Worm (Caenorhabditis elegans) whole organism, L1 larva: ENCODE measurements around the gene smrc-1.

Source experiments
- C34B4.2 ChIP-seq: sonication (generic microtip); optimal IDR thresholded peaks from 2 replicates; lab custom pipeline; 2017; ENCODE audit warnings: mild to moderate bottlenecking, missing genetic modification characterization, missing compliant biosample characterization
- Y116A8C.19 ChIP-seq: sonication (generic microtip); optimal IDR thresholded peaks from 2 replicates; lab custom pipeline; 2016; ENCODE audit warnings: missing compliant biosample characterization, missing genetic modification characterization, borderline replicate concordance
- aha-1 ChIP-seq: fragments of 150-350 bp; optimal IDR thresholded peaks from 2 replicates; lab custom pipeline; 2014; ENCODE audit warnings: missing biosample characterization, missing genetic modification characterization
- alr-1 ChIP-seq: fragments of 200-800 bp; sonication (Bioruptor generic); optimal IDR thresholded peaks from 2 replicates; lab custom pipeline; 2018; ENCODE audit warnings: borderline replicate concordance, mild to moderate bottlenecking, missing genetic modification characterization, missing compliant biosample characterization
- aly-2 ChIP-seq: fragments of 150-350 bp; optimal IDR thresholded peaks from 2 replicates; lab custom pipeline; 2014; ENCODE audit warnings: missing biosample characterization, missing genetic modification characterization
- blmp-1 ChIP-seq: fragments of 150-350 bp; optimal IDR thresholded peaks from 2 replicates; lab custom pipeline; 2014; ENCODE audit warnings: missing biosample characterization, missing genetic modification characterization
- ceh-63 ChIP-seq: fragments of 200-800 bp; sonication (Bioruptor generic); optimal IDR thresholded peaks from 2 replicates; lab custom pipeline; 2018; ENCODE audit warnings: mild to moderate bottlenecking, missing genetic modification characterization, missing compliant biosample characterization
- ceh-82 ChIP-seq, 3 experiments: fragments of 150-350 bp in 1 of 3; sonication (generic microtip) in 2 of 3; optimal IDR thresholded peaks; 2 replicates each; lab custom pipeline; 2014 to 2017; ENCODE audit warnings: missing biosample characterization in 3 of 3, missing genetic modification characterization in 3 of 3
- ceh-88 ChIP-seq: fragments of 200-800 bp; sonication (Bioruptor generic); IDR thresholded peaks from 2 replicates; pipeline ENCODE4 v1.3.6; 2022; ENCODE audit warnings: missing genetic modification characterization, missing compliant biosample characterization
- ceh-90 ChIP-seq: sonication (generic microtip); optimal IDR thresholded peaks from 2 replicates; lab custom pipeline; 2016; ENCODE audit warnings: missing genetic modification characterization, missing compliant biosample characterization
- ces-1 ChIP-seq: fragments of 150-350 bp; optimal IDR thresholded peaks from 2 replicates; lab custom pipeline; 2014; ENCODE audit warnings: missing biosample characterization, missing genetic modification reagents, missing genetic modification characterization
- efl-3 ChIP-seq: fragments of 200-800 bp; sonication (Bioruptor generic); optimal IDR thresholded peaks from 2 replicates; lab custom pipeline; 2018; ENCODE audit warnings: mild to moderate bottlenecking, missing genetic modification characterization, missing compliant biosample characterization
- elt-3 ChIP-seq, 6 experiments: fragments of 150-350 bp in 1 of 6; sonication (generic microtip); optimal IDR thresholded peaks; 2 replicates each; lab custom pipeline; 2017 to 2018; ENCODE audit warnings: missing biosample characterization in 6 of 6, missing genetic modification characterization in 6 of 6, inconsistent platforms in 1 of 6
- fkh-8 ChIP-seq: sonication (generic microtip); optimal IDR thresholded peaks from 2 replicates; lab custom pipeline; 2016; ENCODE audit warnings: mild to moderate bottlenecking, missing genetic modification characterization, missing compliant biosample characterization
- fos-1 ChIP-seq: fragments of 150-350 bp; optimal IDR thresholded peaks from 2 replicates; lab custom pipeline; 2014; ENCODE audit warnings: missing biosample characterization, missing genetic modification characterization
- hpl-2 ChIP-seq: fragments of 150-350 bp; optimal IDR thresholded peaks from 2 replicates; lab custom pipeline; 2014; ENCODE audit warnings: missing biosample characterization, missing genetic modification reagents, missing genetic modification characterization
- lin-14 ChIP-seq: fragments of 200-800 bp; sonication (Bioruptor generic); optimal IDR thresholded peaks from 2 replicates; lab custom pipeline; 2018; ENCODE audit warnings: mild to moderate bottlenecking, missing genetic modification characterization, moderate library complexity, missing compliant biosample characterization
- lin-15B ChIP-seq: fragments of 150-350 bp; sonication (generic microtip); optimal IDR thresholded peaks from 3 replicates; lab custom pipeline; 2014; ENCODE audit warnings: missing biosample characterization, missing genetic modification characterization
- lin-39 ChIP-seq: fragments of 150-350 bp; optimal IDR thresholded peaks from 2 replicates; lab custom pipeline; 2014; ENCODE audit warnings: missing biosample characterization, missing genetic modification reagents, missing genetic modification characterization
- lsy-2 ChIP-seq, 2 experiments: fragments of 150-350 bp; optimal IDR thresholded peaks; 2 replicates each; lab custom pipeline; 2014; ENCODE audit warnings: missing biosample characterization in 2 of 2, missing genetic modification characterization in 2 of 2
- mab-9 ChIP-seq: fragments of 200-800 bp; sonication (Bioruptor generic); IDR thresholded peaks from 2 replicates; pipeline ENCODE4 v1.3.6; 2022; ENCODE audit warnings: missing genetic modification reagents, missing genetic modification characterization, missing compliant biosample characterization
- mef-2 ChIP-seq: fragments of 150-350 bp; optimal IDR thresholded peaks from 2 replicates; lab custom pipeline; 2014; ENCODE audit warnings: missing biosample characterization, missing genetic modification characterization
- mep-1 ChIP-seq: fragments of 150-350 bp; optimal IDR thresholded peaks from 2 replicates; lab custom pipeline; 2014; ENCODE audit warnings: missing biosample characterization, missing genetic modification characterization
- nhr-19 ChIP-seq: fragments of 200-800 bp; sonication (Bioruptor generic); conservative IDR thresholded peaks from 2 replicates; pipeline ENCODE4 v1.3.6; 2022; ENCODE audit warnings: missing genetic modification characterization, missing compliant biosample characterization
- nhr-28 ChIP-seq: fragments of 150-350 bp; optimal IDR thresholded peaks from 2 replicates; lab custom pipeline; 2014; ENCODE audit warnings: missing biosample characterization, missing genetic modification characterization
- nhr-77 ChIP-seq: fragments of 150-350 bp; optimal IDR thresholded peaks from 2 replicates; lab custom pipeline; 2014; ENCODE audit warnings: missing biosample characterization, missing genetic modification characterization
- nhr-84 ChIP-seq: sonication (generic microtip); optimal IDR thresholded peaks from 2 replicates; lab custom pipeline; 2017; ENCODE audit warnings: missing biosample characterization, missing genetic modification characterization
- pax-3 ChIP-seq: fragments of 200-800 bp; sonication (Bioruptor generic); optimal IDR thresholded peaks from 2 replicates; lab custom pipeline; 2018; ENCODE audit warnings: mild to moderate bottlenecking, missing genetic modification characterization, moderate library complexity, missing compliant biosample characterization
- pqm-1 ChIP-seq: sonication (generic microtip); optimal IDR thresholded peaks from 3 replicates; lab custom pipeline; 2017; ENCODE audit warnings: missing biosample characterization, missing genetic modification characterization
- skn-1 ChIP-seq: fragments of 150-350 bp; optimal IDR thresholded peaks from 2 replicates; lab custom pipeline; 2014; ENCODE audit warnings: missing biosample characterization, missing genetic modification characterization
- snpc-4 ChIP-seq: fragments of 150-350 bp; optimal IDR thresholded peaks from 2 replicates; lab custom pipeline; 2014; ENCODE audit warnings: missing biosample characterization, missing genetic modification characterization
- sox-4 ChIP-seq: sonication (generic microtip); optimal IDR thresholded peaks from 2 replicates; lab custom pipeline; 2016; ENCODE audit warnings: missing genetic modification characterization, missing compliant biosample characterization
- sup-37 ChIP-seq: fragments of 200-800 bp; sonication (Bioruptor generic); optimal IDR thresholded peaks from 2 replicates; lab custom pipeline; 2018; ENCODE audit warnings: mild to moderate bottlenecking, missing genetic modification characterization, missing compliant biosample characterization
- tlp-1 ChIP-seq: fragments of 150-350 bp; optimal IDR thresholded peaks from 2 replicates; lab custom pipeline; 2014; ENCODE audit warnings: missing biosample characterization, missing genetic modification characterization
- unc-130 ChIP-seq: fragments of 150-350 bp; optimal IDR thresholded peaks from 2 replicates; lab custom pipeline; 2017; ENCODE audit warnings: missing biosample characterization, missing genetic modification characterization, inconsistent platforms
- unc-30 ChIP-seq: sonication (generic microtip); optimal IDR thresholded peaks from 2 replicates; lab custom pipeline; 2017; ENCODE audit warnings: missing biosample characterization, missing genetic modification characterization
- unc-86 ChIP-seq: sonication (generic microtip); optimal IDR thresholded peaks from 2 replicates; lab custom pipeline; 2016; ENCODE audit warnings: missing genetic modification characterization, missing compliant biosample characterization
- unc-98 ChIP-seq: fragments of 200-800 bp; sonication (Bioruptor generic); IDR thresholded peaks from 2 replicates; pipeline ENCODE4 v1.3.6; 2022; ENCODE audit warnings: missing genetic modification characterization, missing compliant biosample characterization
- zag-1 ChIP-seq: fragments of 150-350 bp; optimal IDR thresholded peaks from 2 replicates; lab custom pipeline; 2014; ENCODE audit warnings: missing biosample characterization, missing genetic modification characterization
- zip-4 ChIP-seq: fragments of 200-800 bp; sonication (Bioruptor generic); optimal IDR thresholded peaks from 2 replicates; lab custom pipeline; 2018; ENCODE audit warnings: mild to moderate bottlenecking, missing genetic modification characterization, moderate library complexity, missing compliant biosample characterization
- ztf-11 ChIP-seq, 2 experiments: sonication (generic microtip); optimal IDR thresholded peaks; 2 replicates each; lab custom pipeline; 2016 to 2017; ENCODE audit warnings: missing genetic modification characterization in 2 of 2, missing biosample characterization in 1 of 2, missing compliant biosample characterization in 1 of 2

The smrc-1 gene

ce11 chrIII:6379129-6379528 is 11.6 kb upstream of the smrc-1 start, which contains the start of gene C16A3.6 (continued):
- TF ChIP-seq tlp-1 (tag; lab: Kevin White, UChicago) (no peak), skn-1 (tag; lab: Kevin White, UChicago) (no peak), elt-3 (tag; optimal IDR thresholded peaks at IDR 0.05; lab: Kevin White, UChicago) (peak in 1 of 6 experiments; percentile 32), pqm-1 (tag; lab: Kevin White, UChicago) (no peak), nhr-77 (tag; lab: Kevin White, UChicago) (no peak), ceh-82 (tag; optimal IDR thresholded peaks at IDR 0.05; lab: Kevin White, UChicago) (peak in 1 of 3 experiments; percentile 38), zag-1 (tag; lab: Kevin White, UChicago) (no peak), lin-39 (tag; lab: Kevin White, UChicago) (no peak), lin-15B (tag; lab: Kevin White, UChicago) (no peak), ceh-63 (GFP tag; lab: Kevin White, UChicago) (no peak), fos-1 (tag; lab: Kevin White, UChicago) (no peak), C34B4.2 (no peak), sox-4 (no peak), ceh-90 (no peak), unc-98 (GFP tag; lab: Robert Waterston, UW) (no peak), mep-1 (tag; lab: Kevin White, UChicago) (peak; percentile 51), sup-37 (GFP tag; lab: Kevin White, UChicago) (no peak), aly-2 (tag; lab: Kevin White, UChicago) (peak; percentile 33), lsy-2 (tag; optimal IDR thresholded peaks at IDR 0.05; lab: Kevin White, UChicago) (peak; percentile 49 to 73), aha-1 (tag; lab: Kevin White, UChicago) (no peak), mab-9 (GFP tag; lab: Robert Waterston, UW) (peak; percentile 43; the same call in 1 of the 2 replicates), alr-1 (no peak), nhr-84 (no peak), fkh-8 (tag; lab: Kevin White, UChicago) (no peak), nhr-19 (GFP tag; lab: Robert Waterston, UW) (no peak), pax-3 (tag; lab: Kevin White, UChicago) (no peak), unc-86 (tag; lab: Kevin White, UChicago) (no peak), hpl-2 (no peak), ztf-11 (tag; optimal IDR thresholded peaks at IDR 0.05; lab: Kevin White, UChicago) (no peak), unc-130 (no peak), mef-2 (no peak)

DNA sequence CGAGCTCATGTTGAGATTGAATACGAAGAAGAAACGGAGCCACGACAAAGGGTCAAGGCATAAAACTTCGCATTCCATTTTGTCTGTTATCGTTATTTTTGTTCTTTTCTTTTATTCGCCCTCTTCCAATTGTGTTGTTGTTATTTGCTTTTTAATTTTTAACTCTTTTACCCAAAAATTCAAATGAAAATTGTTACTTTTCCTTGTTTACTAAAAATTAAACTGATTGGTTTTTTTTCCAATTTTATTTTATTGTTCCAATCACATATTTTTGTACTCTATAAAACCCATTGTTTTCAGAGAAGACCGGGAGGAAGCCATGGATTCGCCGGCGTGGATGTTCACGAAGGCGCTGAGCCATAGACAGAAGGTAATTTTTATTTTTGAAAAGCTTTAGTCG is 10.3 kb upstream of the smrc-1 start, which contains the start of gene C16A3.5:
C16A3.5 (plus strand) TSS at position 301 of the 400 bp plus-strand sequence.
- TF ChIP-seq alr-1, result no peak
- no peak for TF ChIP-seq lin-14 (GFP tag; lab: Kevin White, UChicago)
- TF ChIP-seq zip-4 (GFP tag; lab: Kevin White, UChicago), result no peak
- TF ChIP-seq unc-130, result no peak
- no peak for TF ChIP-seq Y116A8C.19 (tag; lab: Kevin White, UChicago)
- TF ChIP-seq ces-1, result no peak
- TF ChIP-seq lin-39 (tag; lab: Kevin White, UChicago), result no peak
- no peak for TF ChIP-seq mef-2
- no peak for TF ChIP-seq efl-3
- no peak for TF ChIP-seq blmp-1
- TF ChIP-seq ceh-88 (GFP tag; lab: Robert Waterston, UW), result no peak
- no peak for TF ChIP-seq nhr-28
- TF ChIP-seq snpc-4 (tag; lab: Kevin White, UChicago), result no peak
- no peak for TF ChIP-seq unc-30 (tag; lab: Kevin White, UChicago)
- no peak for TF ChIP-seq nhr-84
